Worm (Caenorhabditis elegans) whole organism, L3 larva: Measurements from ENCODE around the gene tyr-1.

Source experiments
- R02D3.7 ChIP-seq: fragments of 150-350 bp; optimal IDR thresholded peaks from 2 replicates; lab custom pipeline; 2014; ENCODE audit warnings: missing biosample characterization, missing genetic modification characterization
- aly-2 ChIP-seq: fragments of 150-350 bp; optimal IDR thresholded peaks from 2 replicates; lab custom pipeline; 2014; ENCODE audit warnings: missing biosample characterization, missing genetic modification characterization
- ama-1 ChIP-seq: fragments of 150-350 bp; optimal IDR thresholded peaks from 2 replicates; lab custom pipeline; 2018
- ceh-16 ChIP-seq: sonication (generic microtip); optimal IDR thresholded peaks from 2 replicates; lab custom pipeline; 2017; ENCODE audit warnings: missing biosample characterization, missing genetic modification characterization
- ceh-28 ChIP-seq: fragments of 150-350 bp; optimal IDR thresholded peaks from 2 replicates; lab custom pipeline; 2014; ENCODE audit warnings: missing biosample characterization, missing genetic modification reagents, missing genetic modification characterization
- ceh-82 ChIP-seq: fragments of 150-350 bp; optimal IDR thresholded peaks from 2 replicates; lab custom pipeline; 2014; ENCODE audit warnings: missing biosample characterization, missing genetic modification characterization
- ceh-9 ChIP-seq: sonication (generic microtip); optimal IDR thresholded peaks from 2 replicates; lab custom pipeline; 2018; ENCODE audit warnings: missing biosample characterization, missing genetic modification characterization
- egl-5 ChIP-seq: fragments of 150-350 bp; optimal IDR thresholded peaks from 2 replicates; lab custom pipeline; 2017; ENCODE audit warnings: missing biosample characterization, missing genetic modification reagents, missing genetic modification characterization, inconsistent platforms
- elt-1 ChIP-seq: fragments of 150-350 bp; optimal IDR thresholded peaks from 2 replicates; lab custom pipeline; 2014; ENCODE audit warnings: missing biosample characterization, missing genetic modification characterization
- elt-3 ChIP-seq, 3 experiments: fragments of 150-350 bp in 1 of 3; sonication (generic microtip) in 2 of 3; optimal IDR thresholded peaks; 2 replicates in 2 of 3; 4 replicates in 1 of 3; lab custom pipeline; 2014 to 2017; ENCODE audit warnings: missing biosample characterization in 3 of 3, missing genetic modification characterization in 3 of 3
- eor-1 ChIP-seq, 2 experiments: fragments of 150-350 bp; optimal IDR thresholded peaks; 2 replicates each; lab custom pipeline; 2014 to 2018; ENCODE audit warnings: missing biosample characterization in 2 of 2, missing genetic modification characterization in 2 of 2
- fkh-10 ChIP-seq: sonication (generic microtip); optimal IDR thresholded peaks from 2 replicates; lab custom pipeline; 2017; ENCODE audit warnings: missing biosample characterization, missing genetic modification reagents, missing genetic modification characterization
- fkh-2 ChIP-seq: fragments of 150-350 bp; optimal IDR thresholded peaks from 2 replicates; lab custom pipeline; 2014; ENCODE audit warnings: missing biosample characterization, missing genetic modification reagents, missing genetic modification characterization
- fos-1 ChIP-seq: fragments of 150-350 bp; optimal IDR thresholded peaks from 2 replicates; lab custom pipeline; 2014; ENCODE audit warnings: missing biosample characterization, missing genetic modification characterization
- hmg-11 ChIP-seq: sonication (generic microtip); optimal IDR thresholded peaks from 2 replicates; lab custom pipeline; 2016; ENCODE audit warnings: missing genetic modification characterization, missing compliant biosample characterization
- jun-1 ChIP-seq: fragments of 150-350 bp; optimal IDR thresholded peaks from 2 replicates; lab custom pipeline; 2014; ENCODE audit warnings: missing biosample characterization, missing genetic modification reagents, missing genetic modification characterization
- lin-15B ChIP-seq: fragments of 150-350 bp; optimal IDR thresholded peaks from 2 replicates; lab custom pipeline; 2014; ENCODE audit warnings: missing biosample characterization, missing genetic modification characterization
- lin-39 ChIP-seq: fragments of 150-350 bp; optimal IDR thresholded peaks from 2 replicates; lab custom pipeline; 2018; ENCODE audit warnings: missing biosample characterization, missing genetic modification reagents, missing genetic modification characterization
- lsy-12 ChIP-seq: sonication (generic microtip); optimal IDR thresholded peaks from 2 replicates; lab custom pipeline; 2016; ENCODE audit warnings: mild to moderate bottlenecking, missing genetic modification characterization, missing compliant biosample characterization
- mml-1 ChIP-seq: fragments of 150-350 bp; sonication (generic microtip); optimal IDR thresholded peaks from 3 replicates; lab custom pipeline; 2014; ENCODE audit warnings: missing biosample characterization, missing genetic modification characterization
- nfya-1 ChIP-seq: sonication (generic microtip); optimal IDR thresholded peaks from 2 replicates; lab custom pipeline; 2017; ENCODE audit warnings: missing genetic modification characterization, mild to moderate bottlenecking, missing compliant biosample characterization, antibody characterized with exemption, moderate library complexity; ENCODE audit not compliant: insufficient read depth
- nhr-11 ChIP-seq: fragments of 150-350 bp; optimal IDR thresholded peaks from 2 replicates; lab custom pipeline; 2014; ENCODE audit warnings: missing biosample characterization, missing genetic modification characterization
- nhr-12 ChIP-seq: fragments of 150-350 bp; optimal IDR thresholded peaks from 2 replicates; lab custom pipeline; 2014; ENCODE audit warnings: missing biosample characterization, missing genetic modification characterization
- nhr-23 ChIP-seq: fragments of 150-350 bp; optimal IDR thresholded peaks from 2 replicates; lab custom pipeline; 2014; ENCODE audit warnings: missing biosample characterization, missing genetic modification reagents, missing genetic modification characterization
- nhr-237 ChIP-seq: fragments of 150-350 bp; optimal IDR thresholded peaks from 2 replicates; lab custom pipeline; 2014; ENCODE audit warnings: missing biosample characterization, missing genetic modification characterization
- nhr-25 ChIP-seq: sonication (generic microtip); optimal IDR thresholded peaks from 2 replicates; lab custom pipeline; 2017; ENCODE audit warnings: missing biosample characterization, missing genetic modification characterization
- nhr-28 ChIP-seq: fragments of 150-350 bp; optimal IDR thresholded peaks from 2 replicates; lab custom pipeline; 2014; ENCODE audit warnings: missing biosample characterization, missing genetic modification characterization
- nhr-43 ChIP-seq: sonication (generic microtip); optimal IDR thresholded peaks from 2 replicates; lab custom pipeline; 2016; ENCODE audit warnings: mild to moderate bottlenecking, missing genetic modification characterization, missing compliant biosample characterization; ENCODE audit not compliant: poor library complexity, severe bottlenecking
- nhr-76 ChIP-seq: fragments of 150-350 bp; sonication (generic microtip); optimal IDR thresholded peaks from 5 replicates; lab custom pipeline; 2014; ENCODE audit warnings: missing biosample characterization, missing genetic modification characterization
- nhr-77 ChIP-seq: fragments of 150-350 bp; optimal IDR thresholded peaks from 2 replicates; lab custom pipeline; 2014; ENCODE audit warnings: missing biosample characterization, missing genetic modification characterization
- pha-4 ChIP-seq: fragments of 150-350 bp; optimal IDR thresholded peaks from 2 replicates; lab custom pipeline; 2014; ENCODE audit warnings: missing biosample characterization, missing genetic modification reagents, missing genetic modification characterization
- pqm-1 ChIP-seq: fragments of 150-350 bp; optimal IDR thresholded peaks from 2 replicates; lab custom pipeline; 2017; ENCODE audit warnings: missing biosample characterization, missing genetic modification characterization, inconsistent platforms
- skn-1 ChIP-seq: fragments of 150-350 bp; optimal IDR thresholded peaks from 2 replicates; lab custom pipeline; 2014; ENCODE audit warnings: missing biosample characterization, missing genetic modification characterization
- tbx-2 ChIP-seq: sonication (generic microtip); optimal IDR thresholded peaks from 2 replicates; lab custom pipeline; 2016; ENCODE audit warnings: mild to moderate bottlenecking, missing genetic modification characterization, missing compliant biosample characterization
- unc-39 ChIP-seq: sonication (generic microtip); optimal IDR thresholded peaks from 4 replicates; lab custom pipeline; 2017; ENCODE audit warnings: missing biosample characterization, missing genetic modification characterization
- unc-62 ChIP-seq: fragments of 150-350 bp; sonication (generic microtip); optimal IDR thresholded peaks from 4 replicates; lab custom pipeline; 2014; ENCODE audit warnings: missing biosample characterization, missing genetic modification reagents, missing genetic modification characterization
- zag-1 ChIP-seq: fragments of 150-350 bp; optimal IDR thresholded peaks from 2 replicates; lab custom pipeline; 2014; ENCODE audit warnings: missing biosample characterization, missing genetic modification characterization
- ztf-11 ChIP-seq: fragments of 150-350 bp; optimal IDR thresholded peaks from 2 replicates; lab custom pipeline; 2014; ENCODE audit warnings: missing biosample characterization, missing genetic modification characterization
- ztf-4 ChIP-seq: fragments of 150-350 bp; optimal IDR thresholded peaks from 2 replicates; lab custom pipeline; 2014; ENCODE audit warnings: missing biosample characterization, missing genetic modification characterization

Gene tyr-1

ce11 chrIII:7907515-7907914 lies 33.9 kb downstream of the tyr-1 start, which contains the start of gene pcp-5:
pcp-5 (minus strand) TSS chrIII:7907615.
- TF ChIP-seq ceh-28, result no peak
- TF ChIP-seq nhr-43 (tag; lab: Kevin White, UChicago), result no peak
- TF ChIP-seq nhr-23 (tag; lab: Kevin White, UChicago), result no peak
- no peak for TF ChIP-seq lsy-12 (tag; lab: Kevin White, UChicago)

ce11 chrIII:7909263-7909662 lies 35.7 kb downstream of the tyr-1 start, which contains the start of gene ZK688.1:
ZK688.1 (plus strand) TSS chrIII:7909563.
- TF ChIP-seq aly-2 (tag; lab: Kevin White, UChicago) (no peak), elt-3 (tag; optimal IDR thresholded peaks at IDR 0.05; lab: Kevin White, UChicago) (no peak), pha-4 (tag; lab: Kevin White, UChicago) (no peak), mml-1 (tag; lab: Kevin White, UChicago) (no peak), ztf-4 (tag; lab: Kevin White, UChicago) (no peak), nhr-28 (no peak), lin-39 (no peak), eor-1 (tag; optimal IDR thresholded peaks at IDR 0.05; lab: Kevin White, UChicago) (no peak), zag-1 (tag; lab: Kevin White, UChicago) (no peak), nhr-11 (tag; lab: Kevin White, UChicago) (no peak), fos-1 (tag; lab: Kevin White, UChicago) (no peak), lin-15B (tag; lab: Kevin White, UChicago) (no peak), ztf-11 (no peak), nhr-76 (tag; lab: Kevin White, UChicago) (no peak), pqm-1 (tag; lab: Kevin White, UChicago) (no peak)

ce11 chrIII:7911621-7912020 lies 38.0 kb downstream of the tyr-1 start, which contains the start of gene ZK688.7:
ZK688.7 (minus strand) TSS chrIII:7911634.
- TF ChIP-seq ama-1 (lab: Kevin White, UChicago) (no peak), mml-1 (tag; lab: Kevin White, UChicago) (no peak), pha-4 (tag; lab: Kevin White, UChicago) (peak; percentile 52), nhr-11 (tag; lab: Kevin White, UChicago) (no peak), nhr-23 (tag; lab: Kevin White, UChicago) (peak; percentile 68), ztf-11 (no peak), fkh-10 (GFP tag; lab: Kevin White, UChicago) (no peak), ceh-82 (no peak), nhr-237 (no peak), nfya-1 (tag; lab: Kevin White, UChicago) (peak; percentile 28), nhr-25 (tag; lab: Kevin White, UChicago) (peak; percentile 59)

- TF ChIP-seq elt-1 (no peak), lsy-12 (tag; lab: Kevin White, UChicago) (no peak), ceh-16 (tag; lab: Kevin White, UChicago) (no peak), mml-1 (tag; lab: Kevin White, UChicago) (no peak), R02D3.7 (tag; lab: Kevin White, UChicago) (no peak), fos-1 (tag; lab: Kevin White, UChicago) (no peak), hmg-11 (tag; lab: Kevin White, UChicago) (no peak), nhr-76 (tag; lab: Kevin White, UChicago) (no peak), egl-5 (tag; lab: Kevin White, UChicago) (no peak), tbx-2 (tag; lab: Kevin White, UChicago) (no peak), nhr-77 (tag; lab: Kevin White, UChicago) (no peak)
Observed at ce11 chrIII:7913488-7913887, 39.9 kb downstream of the tyr-1 start, which contains the start of gene ZK688.12. ZK688.12 (minus strand) TSS chrIII:7913588.

ce11 chrIII:7917667-7918066 lies 44.1 kb downstream of the tyr-1 start, which contains the start of gene gly-3:
gly-3 (minus strand) TSS chrIII:7917767.
- TF ChIP-seq ztf-4 (tag; lab: Kevin White, UChicago) (no peak), hmg-11 (tag; lab: Kevin White, UChicago) (no peak), nhr-43 (tag; lab: Kevin White, UChicago) (no peak), jun-1 (tag; lab: Kevin White, UChicago) (no peak), nhr-77 (tag; lab: Kevin White, UChicago) (no peak), nhr-12 (tag; lab: Kevin White, UChicago) (no peak), ztf-11 (no peak), pqm-1 (tag; lab: Kevin White, UChicago) (no peak), nhr-76 (tag; lab: Kevin White, UChicago) (no peak), ceh-28 (no peak), eor-1 (tag; optimal IDR thresholded peaks at IDR 0.05; lab: Kevin White, UChicago) (no peak), ceh-16 (tag; lab: Kevin White, UChicago) (no peak), ceh-9 (tag; lab: Kevin White, UChicago) (no peak), lin-39 (no peak), unc-39 (no peak), skn-1 (tag; lab: Kevin White, UChicago) (no peak), R02D3.7 (tag; lab: Kevin White, UChicago) (no peak), nhr-23 (tag; lab: Kevin White, UChicago) (no peak), fkh-2 (tag; lab: Kevin White, UChicago) (no peak), unc-62 (no peak)
